Worm (Caenorhabditis elegans) whole organism, L3 larva: Measurements from ENCODE around the gene pgp-1.

Experiments used
- R02D3.7 ChIP-seq: fragments of 150-350 bp; optimal IDR thresholded peaks from 2 replicates; lab custom pipeline; 2014; ENCODE audit warnings: missing biosample characterization, missing genetic modification characterization
- ZK546.5 ChIP-seq: sonication (generic microtip); optimal IDR thresholded peaks from 2 replicates; lab custom pipeline; 2017; ENCODE audit warnings: missing biosample characterization, missing genetic modification characterization
- aly-2 ChIP-seq: fragments of 150-350 bp; optimal IDR thresholded peaks from 2 replicates; lab custom pipeline; 2014; ENCODE audit warnings: missing biosample characterization, missing genetic modification characterization
- ama-1 ChIP-seq: fragments of 150-350 bp; optimal IDR thresholded peaks from 2 replicates; lab custom pipeline; 2018
- ceh-16 ChIP-seq: sonication (generic microtip); optimal IDR thresholded peaks from 2 replicates; lab custom pipeline; 2017; ENCODE audit warnings: missing biosample characterization, missing genetic modification characterization
- ceh-28 ChIP-seq: fragments of 150-350 bp; optimal IDR thresholded peaks from 2 replicates; lab custom pipeline; 2014; ENCODE audit warnings: missing biosample characterization, missing genetic modification reagents, missing genetic modification characterization
- ceh-82 ChIP-seq: fragments of 150-350 bp; optimal IDR thresholded peaks from 2 replicates; lab custom pipeline; 2014; ENCODE audit warnings: missing biosample characterization, missing genetic modification characterization
- ceh-9 ChIP-seq: sonication (generic microtip); optimal IDR thresholded peaks from 2 replicates; lab custom pipeline; 2018; ENCODE audit warnings: missing biosample characterization, missing genetic modification characterization
- egl-27 ChIP-seq: sonication (generic microtip); optimal IDR thresholded peaks from 4 replicates; lab custom pipeline; 2017; ENCODE audit warnings: missing biosample characterization, missing genetic modification reagents, missing genetic modification characterization
- egl-5 ChIP-seq: fragments of 150-350 bp; optimal IDR thresholded peaks from 2 replicates; lab custom pipeline; 2017; ENCODE audit warnings: missing biosample characterization, missing genetic modification reagents, missing genetic modification characterization, inconsistent platforms
- elt-1 ChIP-seq: fragments of 150-350 bp; optimal IDR thresholded peaks from 2 replicates; lab custom pipeline; 2014; ENCODE audit warnings: missing biosample characterization, missing genetic modification characterization
- elt-2 ChIP-seq: sonication (generic microtip); optimal IDR thresholded peaks from 2 replicates; lab custom pipeline; 2016; ENCODE audit warnings: missing genetic modification reagents, mild to moderate bottlenecking, missing genetic modification characterization, missing compliant biosample characterization
- eor-1 ChIP-seq, 2 experiments: fragments of 150-350 bp; optimal IDR thresholded peaks; 2 replicates each; lab custom pipeline; 2014 to 2018; ENCODE audit warnings: missing biosample characterization in 2 of 2, missing genetic modification characterization in 2 of 2
- fkh-10 ChIP-seq: sonication (generic microtip); optimal IDR thresholded peaks from 2 replicates; lab custom pipeline; 2017; ENCODE audit warnings: missing biosample characterization, missing genetic modification reagents, missing genetic modification characterization
- fkh-2 ChIP-seq: fragments of 150-350 bp; optimal IDR thresholded peaks from 2 replicates; lab custom pipeline; 2014; ENCODE audit warnings: missing biosample characterization, missing genetic modification reagents, missing genetic modification characterization
- fos-1 ChIP-seq: fragments of 150-350 bp; optimal IDR thresholded peaks from 2 replicates; lab custom pipeline; 2014; ENCODE audit warnings: missing biosample characterization, missing genetic modification characterization
- hmg-11 ChIP-seq: sonication (generic microtip); optimal IDR thresholded peaks from 2 replicates; lab custom pipeline; 2016; ENCODE audit warnings: missing genetic modification characterization, missing compliant biosample characterization
- lin-15B ChIP-seq: fragments of 150-350 bp; optimal IDR thresholded peaks from 2 replicates; lab custom pipeline; 2014; ENCODE audit warnings: missing biosample characterization, missing genetic modification characterization
- lin-39 ChIP-seq: fragments of 150-350 bp; optimal IDR thresholded peaks from 2 replicates; lab custom pipeline; 2018; ENCODE audit warnings: missing biosample characterization, missing genetic modification reagents, missing genetic modification characterization
- lsy-12 ChIP-seq: sonication (generic microtip); optimal IDR thresholded peaks from 2 replicates; lab custom pipeline; 2016; ENCODE audit warnings: mild to moderate bottlenecking, missing genetic modification characterization, missing compliant biosample characterization
- mdl-1 ChIP-seq: fragments of 150-350 bp; optimal IDR thresholded peaks from 2 replicates; lab custom pipeline; 2014; ENCODE audit warnings: missing biosample characterization, missing genetic modification characterization
- mml-1 ChIP-seq: fragments of 150-350 bp; sonication (generic microtip); optimal IDR thresholded peaks from 3 replicates; lab custom pipeline; 2014; ENCODE audit warnings: missing biosample characterization, missing genetic modification characterization
- nfya-1 ChIP-seq: sonication (generic microtip); optimal IDR thresholded peaks from 2 replicates; lab custom pipeline; 2017; ENCODE audit warnings: missing genetic modification characterization, mild to moderate bottlenecking, missing compliant biosample characterization, antibody characterized with exemption, moderate library complexity; ENCODE audit not compliant: insufficient read depth
- nhr-12 ChIP-seq: fragments of 150-350 bp; optimal IDR thresholded peaks from 2 replicates; lab custom pipeline; 2014; ENCODE audit warnings: missing biosample characterization, missing genetic modification characterization
- nhr-237 ChIP-seq: fragments of 150-350 bp; optimal IDR thresholded peaks from 2 replicates; lab custom pipeline; 2014; ENCODE audit warnings: missing biosample characterization, missing genetic modification characterization
- nhr-25 ChIP-seq: sonication (generic microtip); optimal IDR thresholded peaks from 2 replicates; lab custom pipeline; 2017; ENCODE audit warnings: missing biosample characterization, missing genetic modification characterization
- nhr-28 ChIP-seq: fragments of 150-350 bp; optimal IDR thresholded peaks from 2 replicates; lab custom pipeline; 2014; ENCODE audit warnings: missing biosample characterization, missing genetic modification characterization
- nhr-43 ChIP-seq: sonication (generic microtip); optimal IDR thresholded peaks from 2 replicates; lab custom pipeline; 2016; ENCODE audit warnings: mild to moderate bottlenecking, missing genetic modification characterization, missing compliant biosample characterization; ENCODE audit not compliant: poor library complexity, severe bottlenecking
- nhr-67 ChIP-seq: fragments of 150-350 bp; optimal IDR thresholded peaks from 2 replicates; lab custom pipeline; 2014; ENCODE audit warnings: missing biosample characterization, missing genetic modification characterization
- nhr-76 ChIP-seq: fragments of 150-350 bp; sonication (generic microtip); optimal IDR thresholded peaks from 5 replicates; lab custom pipeline; 2014; ENCODE audit warnings: missing biosample characterization, missing genetic modification characterization
- nhr-77 ChIP-seq: fragments of 150-350 bp; optimal IDR thresholded peaks from 2 replicates; lab custom pipeline; 2014; ENCODE audit warnings: missing biosample characterization, missing genetic modification characterization
- pha-4 ChIP-seq: fragments of 150-350 bp; optimal IDR thresholded peaks from 2 replicates; lab custom pipeline; 2014; ENCODE audit warnings: missing biosample characterization, missing genetic modification reagents, missing genetic modification characterization
- pqm-1 ChIP-seq: fragments of 150-350 bp; optimal IDR thresholded peaks from 2 replicates; lab custom pipeline; 2017; ENCODE audit warnings: missing biosample characterization, missing genetic modification characterization, inconsistent platforms
- snpc-4 ChIP-seq: fragments of 150-350 bp; optimal IDR thresholded peaks from 2 replicates; lab custom pipeline; 2014; ENCODE audit warnings: missing biosample characterization, missing genetic modification characterization
- unc-39 ChIP-seq: sonication (generic microtip); optimal IDR thresholded peaks from 4 replicates; lab custom pipeline; 2017; ENCODE audit warnings: missing biosample characterization, missing genetic modification characterization
- unc-62 ChIP-seq: fragments of 150-350 bp; sonication (generic microtip); optimal IDR thresholded peaks from 4 replicates; lab custom pipeline; 2014; ENCODE audit warnings: missing biosample characterization, missing genetic modification reagents, missing genetic modification characterization
- zag-1 ChIP-seq: fragments of 150-350 bp; optimal IDR thresholded peaks from 2 replicates; lab custom pipeline; 2014; ENCODE audit warnings: missing biosample characterization, missing genetic modification characterization
- ztf-4 ChIP-seq: fragments of 150-350 bp; optimal IDR thresholded peaks from 2 replicates; lab custom pipeline; 2014; ENCODE audit warnings: missing biosample characterization, missing genetic modification characterization

pgp-1 gene

DNA sequence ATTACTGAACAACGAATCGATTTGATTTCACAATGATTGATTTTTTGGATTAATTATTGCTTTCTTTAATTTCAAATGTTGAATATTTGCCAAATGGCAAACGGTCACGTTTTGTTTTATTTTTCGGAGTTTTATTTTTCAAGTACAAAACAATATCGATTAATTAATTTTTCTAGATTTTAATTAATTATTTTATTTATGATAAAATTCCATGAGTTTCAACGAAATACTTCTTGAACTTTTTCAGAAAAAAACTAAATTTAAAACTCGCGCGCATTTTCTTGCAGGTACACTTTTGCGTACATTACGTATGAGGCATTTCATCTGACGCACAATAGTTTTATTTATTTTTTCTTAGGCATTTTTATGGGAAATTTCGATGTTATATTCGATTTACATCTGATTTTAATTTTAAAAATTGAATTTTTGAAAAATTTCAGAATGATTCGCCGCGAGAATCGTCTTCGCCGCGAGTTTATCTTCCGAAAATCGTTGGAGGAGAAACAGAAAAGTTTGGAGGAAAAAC lies 40.0 kb downstream of the pgp-1 start, which contains the start of the genes ZK795.2 and ZK795.3 (continued):
- TF ChIP-seq lin-39 (no peak), hmg-11 (peak; percentile 61), nhr-28 (tag; lab: Kevin White, UChicago) (no peak), lin-15B (peak; percentile 39), fkh-2 (tag; lab: Kevin White, UChicago) (no peak), nhr-237 (tag; lab: Kevin White, UChicago) (no peak), aly-2 (no peak), zag-1 (tag; lab: Kevin White, UChicago) (no peak), nhr-25 (tag; lab: Kevin White, UChicago) (no peak), nhr-76 (tag; lab: Kevin White, UChicago) (no peak), lsy-12 (tag; lab: Kevin White, UChicago) (no peak), R02D3.7 (no peak), pha-4 (tag; lab: Kevin White, UChicago) (peak; percentile 90), nhr-67 (no peak), ztf-4 (tag; lab: Kevin White, UChicago) (no peak), nhr-12 (tag; lab: Kevin White, UChicago) (no peak), nfya-1 (tag; lab: Kevin White, UChicago) (peak; percentile 71), fkh-10 (no peak), pqm-1 (no peak)

DNA sequence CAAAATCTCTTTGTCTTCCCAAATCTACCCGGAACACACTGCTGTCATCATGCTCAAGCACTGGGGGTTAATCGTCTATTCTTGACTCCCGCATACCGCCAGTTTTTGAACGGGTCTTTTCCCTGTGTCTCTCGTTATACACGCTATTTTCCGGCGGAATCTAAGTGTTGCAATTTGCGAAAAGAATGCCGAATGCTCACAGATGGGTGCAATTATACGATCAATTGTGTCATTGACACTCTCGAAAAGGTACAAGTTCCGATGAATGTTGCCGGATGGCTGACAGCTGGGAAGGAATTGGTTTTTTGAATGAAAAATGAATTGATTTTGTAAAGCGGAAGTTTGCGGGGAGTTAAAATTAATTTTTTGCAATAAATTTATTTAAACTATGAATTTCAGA lies 47.0 kb downstream of the pgp-1 start:
- TF ChIP-seq nhr-67 (no peak), fkh-10 (no peak), ama-1 (lab: Kevin White, UChicago) (no peak), unc-39 (tag; lab: Kevin White, UChicago) (no peak), eor-1 (tag; optimal IDR thresholded peaks at IDR 0.05; lab: Kevin White, UChicago) (no peak), nhr-12 (tag; lab: Kevin White, UChicago) (no peak), elt-1 (tag; lab: Kevin White, UChicago) (no peak), R02D3.7 (no peak)

DNA sequence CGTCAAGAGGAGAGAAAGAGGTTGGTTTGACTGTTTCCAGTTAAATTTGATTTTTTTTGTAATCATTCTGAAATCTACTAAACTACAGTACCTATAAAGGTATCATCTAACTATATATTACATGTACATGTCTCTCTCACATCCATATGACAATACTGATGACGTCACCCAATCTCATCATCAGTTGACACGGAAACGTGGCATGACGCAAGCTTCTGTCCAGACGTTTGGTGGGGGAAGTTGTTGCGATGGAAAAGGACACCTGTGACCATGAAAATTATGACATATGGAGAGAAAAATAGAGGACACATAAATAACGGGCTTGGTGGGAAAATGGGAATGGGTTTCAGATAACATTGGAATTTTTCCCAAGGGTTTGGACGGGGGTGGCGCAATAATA lies 50.0 kb downstream of the pgp-1 start:
- TF ChIP-seq egl-27 (tag; lab: Kevin White, UChicago): no peak
- TF ChIP-seq nhr-77 (tag; lab: Kevin White, UChicago): no peak
- no peak for TF ChIP-seq snpc-4 (tag; lab: Kevin White, UChicago)
- TF ChIP-seq ceh-16: no peak
- TF ChIP-seq unc-39 (tag; lab: Kevin White, UChicago): no peak
- TF ChIP-seq fos-1: no peak
- no peak for TF ChIP-seq ceh-28 (tag; lab: Kevin White, UChicago)
- no peak for TF ChIP-seq ZK546.5
- TF ChIP-seq ceh-9 (tag; lab: Kevin White, UChicago): no peak
- TF ChIP-seq, all 47 proteins: peak for 0

DNA sequence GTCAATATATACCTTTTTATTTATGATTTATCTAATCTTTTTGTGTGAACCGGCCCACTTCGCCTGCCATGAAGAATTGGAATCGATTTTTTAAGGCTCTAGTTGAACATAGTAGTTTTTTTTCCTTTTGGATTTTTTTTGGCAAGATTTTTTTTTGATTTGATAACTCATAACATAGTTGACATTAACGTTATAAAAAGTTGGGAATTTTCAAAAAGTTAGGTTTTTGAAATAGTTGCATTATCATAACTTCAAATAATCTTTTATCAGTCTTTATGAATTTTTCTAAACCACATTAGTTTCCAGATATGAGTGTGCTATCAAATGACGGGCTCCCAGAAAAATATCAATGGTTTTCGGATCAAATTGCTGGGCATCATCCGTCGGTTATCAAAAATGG lies 51.1 kb downstream of the pgp-1 start, which contains the start of gene ipmk-1:
Gene ipmk-1, plus strand, starts transcription at position 301 of the 400 bp plus-strand sequence.
- TF ChIP-seq fos-1 (no peak), nhr-12 (tag; lab: Kevin White, UChicago) (no peak), egl-27 (tag; lab: Kevin White, UChicago) (no peak), pqm-1 (no peak), ZK546.5 (no peak), mml-1 (tag; lab: Kevin White, UChicago) (no peak), ztf-4 (tag; lab: Kevin White, UChicago) (no peak), lin-39 (no peak), nhr-28 (tag; lab: Kevin White, UChicago) (no peak), egl-5 (no peak), eor-1 (tag; optimal IDR thresholded peaks at IDR 0.05; lab: Kevin White, UChicago) (no peak), elt-1 (tag; lab: Kevin White, UChicago) (no peak), ceh-28 (tag; lab: Kevin White, UChicago) (no peak), ceh-82 (tag; lab: Kevin White, UChicago) (no peak), nhr-237 (tag; lab: Kevin White, UChicago) (no peak), snpc-4 (tag; lab: Kevin White, UChicago) (no peak), aly-2 (no peak), nhr-77 (tag; lab: Kevin White, UChicago) (no peak)

DNA sequence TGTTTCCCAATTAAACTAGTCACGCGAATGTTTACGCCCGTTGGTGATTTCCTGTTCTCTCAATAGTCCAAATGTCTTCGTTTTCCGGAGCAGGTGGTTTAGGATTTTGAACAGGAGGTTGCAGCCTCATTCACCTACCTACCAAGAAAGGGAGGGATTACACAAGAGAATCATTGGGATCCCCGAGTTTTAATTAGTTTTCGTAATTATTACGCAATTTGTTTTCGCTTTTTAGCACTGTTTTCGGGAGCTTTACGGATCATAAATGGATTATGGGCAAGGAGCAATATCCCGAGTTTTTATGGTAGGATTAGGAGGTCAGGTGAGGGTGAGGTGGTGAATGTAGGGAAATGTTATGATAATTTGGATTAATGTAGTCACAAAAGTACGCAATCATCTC lies 53.1 kb downstream of the pgp-1 start:
- TF ChIP-seq nhr-76 (tag; lab: Kevin White, UChicago) (no peak), snpc-4 (tag; lab: Kevin White, UChicago) (no peak), aly-2 (no peak), hmg-11 (no peak), elt-2 (no peak), mdl-1 (tag; lab: Kevin White, UChicago) (no peak), unc-62 (GFP tag; lab: Kevin White, UChicago) (no peak), nhr-43 (tag; lab: Kevin White, UChicago) (no peak), lin-15B (no peak), fkh-10 (no peak), nhr-28 (tag; lab: Kevin White, UChicago) (no peak), nhr-237 (tag; lab: Kevin White, UChicago) (no peak), R02D3.7 (no peak), ceh-28 (tag; lab: Kevin White, UChicago) (no peak)
